Worm (Caenorhabditis elegans) whole organism, young adult: ENCODE measurements around the gene moc-2.

ENCODE experiments used
- B0019.2 ChIP-seq: fragments of 200-800 bp; sonication (Bioruptor generic); conservative IDR thresholded peaks from 2 replicates; pipeline ENCODE4 v1.3.6; 2022; ENCODE audit warnings: missing genetic modification reagents, missing genetic modification characterization, missing compliant biosample characterization
- C06A6.2 ChIP-seq: fragments of 200-800 bp; sonication (Bioruptor generic); conservative IDR thresholded peaks from 2 replicates; pipeline ENCODE4 v1.3.6; 2022; ENCODE audit warnings: missing genetic modification characterization, missing compliant biosample characterization
- C17E4.6 ChIP-seq: fragments of 200-800 bp; sonication (Bioruptor generic); IDR thresholded peaks from 2 replicates; pipeline ENCODE4 v1.3.6; 2022; ENCODE audit warnings: missing genetic modification reagents, missing genetic modification characterization, missing compliant biosample characterization
- F23B12.7 ChIP-seq: sonication (generic microtip); optimal IDR thresholded peaks from 2 replicates; lab custom pipeline; 2017; ENCODE audit warnings: missing genetic modification characterization, mild to moderate bottlenecking, missing compliant biosample characterization, antibody characterized with exemption, moderate library complexity; ENCODE audit not compliant: insufficient read depth
- F57A8.1 ChIP-seq: fragments of 200-800 bp; sonication (Bioruptor generic); optimal IDR thresholded peaks from 2 replicates; lab custom pipeline; 2018; ENCODE audit warnings: mild to moderate bottlenecking, missing genetic modification characterization, moderate library complexity, missing compliant biosample characterization
- F57C9.4 ChIP-seq: sonication (generic microtip); optimal IDR thresholded peaks from 2 replicates; lab custom pipeline; 2017; ENCODE audit warnings: mild to moderate bottlenecking, missing genetic modification characterization, missing compliant biosample characterization
- Y67H2A.10 ChIP-seq: fragments of 200-800 bp; sonication (Bioruptor generic); conservative IDR thresholded peaks from 2 replicates; pipeline ENCODE4 v1.3.6; 2022; ENCODE audit warnings: missing genetic modification reagents, missing genetic modification characterization, missing compliant biosample characterization
- Y95B8A.8 ChIP-seq: fragments of 200-800 bp; sonication (Bioruptor generic); IDR thresholded peaks from 2 replicates; pipeline ENCODE4 v1.3.6; 2022; ENCODE audit warnings: missing genetic modification reagents, missing genetic modification characterization, missing compliant biosample characterization
- attf-3 ChIP-seq: fragments of 200-800 bp; sonication (Bioruptor generic); conservative IDR thresholded peaks from 2 replicates; pipeline ENCODE4 v1.3.6; 2022; ENCODE audit warnings: missing genetic modification reagents, missing genetic modification characterization, missing compliant biosample characterization
- attf-5 ChIP-seq: fragments of 200-800 bp; sonication (Bioruptor generic); optimal IDR thresholded peaks from 2 replicates; lab custom pipeline; 2018; ENCODE audit warnings: mild to moderate bottlenecking, missing genetic modification characterization, missing compliant biosample characterization
- ceh-27 ChIP-seq: fragments of 200-800 bp; sonication (Bioruptor generic); optimal IDR thresholded peaks from 2 replicates; lab custom pipeline; 2018; ENCODE audit warnings: mild to moderate bottlenecking, missing genetic modification characterization, moderate library complexity, missing compliant biosample characterization
- die-1 ChIP-seq: sonication (generic microtip); optimal IDR thresholded peaks from 2 replicates; lab custom pipeline; 2016; ENCODE audit warnings: missing genotype, mild to moderate bottlenecking, missing genetic modification characterization, missing compliant biosample characterization
- dox-1 ChIP-seq: fragments of 200-800 bp; sonication (Bioruptor generic); IDR thresholded peaks from 2 replicates; pipeline ENCODE4 v1.3.6; 2022; ENCODE audit warnings: missing genetic modification reagents, missing genetic modification characterization, missing compliant biosample characterization
- dpff-1 ChIP-seq: sonication (generic microtip); optimal IDR thresholded peaks from 2 replicates; lab custom pipeline; 2017; ENCODE audit warnings: mild to moderate bottlenecking, missing genetic modification characterization, missing compliant biosample characterization
- efl-1 ChIP-seq: fragments of 150-350 bp; optimal IDR thresholded peaks from 2 replicates; lab custom pipeline; 2014; ENCODE audit warnings: missing biosample characterization, missing genetic modification reagents, missing genetic modification characterization
- egl-44 ChIP-seq: fragments of 200-800 bp; sonication (Bioruptor generic); IDR thresholded peaks from 2 replicates; pipeline ENCODE4 v1.3.6; 2022; ENCODE audit warnings: missing genetic modification reagents, missing genetic modification characterization, missing compliant biosample characterization
- ekl-4 ChIP-seq: fragments of 200-800 bp; sonication (Bioruptor generic); IDR thresholded peaks from 2 replicates; pipeline ENCODE4 v1.3.6; 2022; ENCODE audit warnings: missing genetic modification reagents, missing genetic modification characterization, missing compliant biosample characterization
- him-1 ChIP-seq: sonication (generic microtip); optimal IDR thresholded peaks from 2 replicates; lab custom pipeline; 2016; ENCODE audit warnings: missing genotype, missing genetic modification reagents, missing genetic modification characterization, missing compliant biosample characterization
- hlh-12 ChIP-seq: sonication (generic microtip); optimal IDR thresholded peaks from 2 replicates; lab custom pipeline; 2016; ENCODE audit warnings: missing genetic modification characterization, missing compliant biosample characterization
- hmg-1.2 ChIP-seq: fragments of 200-800 bp; sonication (Bioruptor generic); IDR thresholded peaks from 2 replicates; pipeline ENCODE4 v1.3.6; 2022; ENCODE audit warnings: missing genetic modification reagents, missing genetic modification characterization, missing compliant biosample characterization
- hmg-20 ChIP-seq: fragments of 200-800 bp; sonication (Bioruptor generic); IDR thresholded peaks from 2 replicates; pipeline ENCODE4 v1.3.6; 2022; ENCODE audit warnings: missing genetic modification reagents, missing genetic modification characterization, missing compliant biosample characterization
- hsf-1 ChIP-seq: fragments of 200-800 bp; sonication (Bioruptor generic); IDR thresholded peaks from 2 replicates; pipeline ENCODE4 v1.3.6; 2022; ENCODE audit warnings: missing genetic modification reagents, missing genetic modification characterization, missing compliant biosample characterization
- lag-1 ChIP-seq: fragments of 200-800 bp; sonication (Bioruptor generic); IDR thresholded peaks from 2 replicates; pipeline ENCODE4 v1.3.6; 2022; ENCODE audit warnings: missing genetic modification reagents, missing genetic modification characterization, missing compliant biosample characterization
- let-526 ChIP-seq: fragments of 200-800 bp; sonication (Bioruptor generic); IDR thresholded peaks from 2 replicates; pipeline ENCODE4 v1.3.6; 2022; ENCODE audit warnings: missing genetic modification reagents, missing genetic modification characterization, missing compliant biosample characterization
- lin-26 ChIP-seq: fragments of 200-800 bp; sonication (Bioruptor generic); IDR thresholded peaks from 2 replicates; pipeline ENCODE4 v1.3.6; 2022; ENCODE audit warnings: missing genetic modification reagents, missing genetic modification characterization, missing compliant biosample characterization
- lin-40 ChIP-seq: sonication (generic microtip); optimal IDR thresholded peaks from 2 replicates; lab custom pipeline; 2016; ENCODE audit warnings: missing genetic modification characterization, mild to moderate bottlenecking, missing compliant biosample characterization, missing genotype, missing genetic modification reagents
- lin-54 ChIP-seq: fragments of 200-800 bp; sonication (Bioruptor generic); optimal IDR thresholded peaks from 2 replicates; lab custom pipeline; 2018; ENCODE audit warnings: mild to moderate bottlenecking, missing genetic modification characterization, missing compliant biosample characterization
- lir-1 ChIP-seq: fragments of 200-800 bp; sonication (Bioruptor generic); conservative IDR thresholded peaks from 2 replicates; pipeline ENCODE4 v1.3.6; 2022; ENCODE audit warnings: missing genetic modification reagents, missing genetic modification characterization, missing compliant biosample characterization
- lsy-27 ChIP-seq: sonication (generic microtip); optimal IDR thresholded peaks from 2 replicates; lab custom pipeline; 2017; ENCODE audit warnings: missing genetic modification characterization, mild to moderate bottlenecking, missing compliant biosample characterization, antibody characterized with exemption, missing genotype, borderline replicate concordance; ENCODE audit not compliant: insufficient read depth
- madf-8 ChIP-seq: fragments of 200-800 bp; sonication (Bioruptor generic); conservative IDR thresholded peaks from 2 replicates; pipeline ENCODE4 v1.3.6; 2022; ENCODE audit warnings: missing genetic modification reagents, missing genetic modification characterization, missing compliant biosample characterization
- mel-28 ChIP-seq: sonication (generic microtip); optimal IDR thresholded peaks from 2 replicates; lab custom pipeline; 2016; ENCODE audit warnings: borderline replicate concordance, mild to moderate bottlenecking, missing genetic modification characterization, missing compliant biosample characterization
- mes-4 ChIP-seq: sonication (generic microtip); optimal IDR thresholded peaks from 2 replicates; lab custom pipeline; 2016; ENCODE audit warnings: missing genotype, missing genetic modification characterization, missing compliant biosample characterization
- nfya-1 ChIP-seq: sonication (generic microtip); optimal IDR thresholded peaks from 2 replicates; lab custom pipeline; 2017; ENCODE audit warnings: antibody characterized with exemption, missing compliant biosample characterization, missing genetic modification characterization, borderline replicate concordance; ENCODE audit not compliant: insufficient read depth
- nfya-2 ChIP-seq: fragments of 200-800 bp; sonication (Bioruptor generic); IDR thresholded peaks from 2 replicates; pipeline ENCODE4 v1.3.6; 2022; ENCODE audit warnings: missing genetic modification reagents, missing genetic modification characterization, missing compliant biosample characterization
- nfyb-1 ChIP-seq: fragments of 200-800 bp; sonication (Bioruptor generic); IDR thresholded peaks from 2 replicates; pipeline ENCODE4 v1.3.6; 2022; ENCODE audit warnings: missing genetic modification reagents, missing genetic modification characterization, missing compliant biosample characterization
- nhr-80 ChIP-seq: sonication (generic microtip); optimal IDR thresholded peaks from 2 replicates; lab custom pipeline; 2016; ENCODE audit warnings: missing genetic modification characterization, missing compliant biosample characterization
- nhr-90 ChIP-seq: sonication (generic microtip); optimal IDR thresholded peaks from 2 replicates; lab custom pipeline; 2016; ENCODE audit warnings: missing genotype, mild to moderate bottlenecking, missing genetic modification characterization, missing compliant biosample characterization
- sdz-38 ChIP-seq: sonication (generic microtip); optimal IDR thresholded peaks from 2 replicates; lab custom pipeline; 2016; ENCODE audit warnings: missing genotype, missing genetic modification characterization, missing compliant biosample characterization
- snpc-1.1 ChIP-seq: sonication (generic microtip); optimal IDR thresholded peaks from 2 replicates; lab custom pipeline; 2017; ENCODE audit warnings: missing genetic modification characterization, mild to moderate bottlenecking, missing compliant biosample characterization, antibody characterized with exemption, moderate library complexity, missing genotype, missing genetic modification reagents; ENCODE audit not compliant: insufficient read depth
- sptf-2 ChIP-seq: fragments of 200-800 bp; sonication (Bioruptor generic); optimal IDR thresholded peaks from 2 replicates; lab custom pipeline; 2018; ENCODE audit warnings: mild to moderate bottlenecking, missing genetic modification characterization, missing compliant biosample characterization
- tbp1 ChIP-seq: fragments of 200-800 bp; sonication (Bioruptor generic); optimal IDR thresholded peaks from 2 replicates; lab custom pipeline; 2018; ENCODE audit warnings: mild to moderate bottlenecking, missing genetic modification characterization, missing compliant biosample characterization
- xnd-1 ChIP-seq: sonication (generic microtip); optimal IDR thresholded peaks from 2 replicates; lab custom pipeline; 2016; ENCODE audit warnings: missing genotype, missing genetic modification reagents, missing genetic modification characterization, missing compliant biosample characterization
- ztf-18 ChIP-seq: sonication (generic microtip); optimal IDR thresholded peaks from 2 replicates; lab custom pipeline; 2016; ENCODE audit warnings: missing genotype, mild to moderate bottlenecking, missing genetic modification characterization, missing compliant biosample characterization
- ztf-22 ChIP-seq: fragments of 200-800 bp; sonication (Bioruptor generic); optimal IDR thresholded peaks from 2 replicates; lab custom pipeline; 2018; ENCODE audit warnings: mild to moderate bottlenecking, missing genetic modification characterization, moderate library complexity, missing compliant biosample characterization
- ztf-26 ChIP-seq: sonication (generic microtip); optimal IDR thresholded peaks from 2 replicates; lab custom pipeline; 2017; ENCODE audit warnings: missing genetic modification characterization, missing compliant biosample characterization
- ztf-3 ChIP-seq: fragments of 200-800 bp; sonication (Bioruptor generic); optimal IDR thresholded peaks from 2 replicates; lab custom pipeline; 2018; ENCODE audit warnings: mild to moderate bottlenecking, missing genetic modification characterization, missing compliant biosample characterization

moc-2 gene

DNA sequence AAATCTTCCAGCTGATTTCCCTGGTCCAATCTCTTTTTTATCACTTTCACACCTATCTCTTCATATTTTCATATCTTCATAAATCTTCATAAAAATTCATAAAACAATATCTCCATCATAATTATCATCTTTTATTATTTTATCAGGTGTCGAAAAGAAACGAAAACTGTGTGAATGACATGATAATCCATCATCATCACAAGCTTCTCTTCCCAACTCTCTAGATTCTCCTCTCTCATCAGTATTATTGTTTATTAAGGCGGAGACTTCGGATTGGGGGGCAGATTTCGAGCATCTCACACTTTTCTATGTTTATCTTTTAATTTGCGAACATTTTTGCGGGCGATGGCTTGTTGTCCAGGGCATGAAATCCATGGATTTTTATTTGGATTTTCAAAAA lies 39.7 kb downstream of the moc-2 start:
- TF ChIP-seq let-526 (GFP tag; lab: Robert Waterston, UW), result no peak
- no peak for TF ChIP-seq F23B12.7 (tag; lab: Kevin White, UChicago)
- no peak for TF ChIP-seq lir-1
- no peak for TF ChIP-seq xnd-1 (tag; lab: Kevin White, UChicago)
- no peak for TF ChIP-seq tbp1 (GFP tag; lab: Kevin White, UChicago)
- TF ChIP-seq efl-1 (GFP tag; lab: Kevin White, UChicago), result no peak

DNA sequence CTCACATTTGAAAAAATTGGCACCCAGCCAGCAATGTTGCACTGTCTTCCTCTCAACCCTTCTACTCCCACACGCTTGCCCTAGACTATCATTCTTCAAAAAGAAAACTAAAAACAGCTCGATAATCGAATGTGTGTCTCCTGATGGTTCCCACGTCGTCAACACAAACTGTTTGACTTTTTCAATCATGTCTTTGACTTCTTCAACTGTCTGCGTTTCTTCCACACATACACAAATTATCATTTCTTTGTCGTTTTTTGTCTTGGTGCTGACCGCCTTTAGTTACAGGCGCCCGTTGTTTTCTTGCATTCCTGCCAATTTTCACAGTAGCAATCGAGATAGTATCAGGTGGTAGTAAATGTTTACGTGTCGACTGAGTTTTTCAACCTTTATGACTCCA lies 41.4 kb downstream of the moc-2 start:
- TF ChIP-seq dox-1 (GFP tag; lab: Robert Waterston, UW) (no peak), sptf-2 (no peak), nhr-80 (tag; lab: Kevin White, UChicago) (peak; percentile 48), sdz-38 (no peak), F57C9.4 (tag; lab: Kevin White, UChicago) (no peak), lin-40 (peak; percentile 7), C17E4.6 (no peak), ztf-22 (GFP tag; lab: Kevin White, UChicago) (no peak), attf-5 (GFP tag; lab: Kevin White, UChicago) (peak; percentile 30), madf-8 (no peak), ztf-3 (GFP tag; lab: Kevin White, UChicago) (no peak), F23B12.7 (tag; lab: Kevin White, UChicago) (no peak), ztf-18 (tag; lab: Kevin White, UChicago) (no peak), him-1 (tag; lab: Kevin White, UChicago) (no peak), C06A6.2 (no peak), dpff-1 (tag; lab: Kevin White, UChicago) (no peak), die-1 (tag; lab: Kevin White, UChicago) (no peak), nhr-90 (tag; lab: Kevin White, UChicago) (no peak), ztf-26 (tag; lab: Kevin White, UChicago) (no peak), attf-3 (GFP tag; lab: Robert Waterston, UW) (no peak), nfyb-1 (no peak), tbp1 (GFP tag; lab: Kevin White, UChicago) (no peak), nfya-2 (no peak), ceh-27 (no peak), hmg-1.2 (GFP tag; lab: Robert Waterston, UW) (peak; percentile 22; the same call in 1 of the 2 replicates), hmg-20 (GFP tag; lab: Robert Waterston, UW) (no peak), nfya-1 (no peak), F57A8.1 (GFP tag; lab: Kevin White, UChicago) (no peak)

DNA sequence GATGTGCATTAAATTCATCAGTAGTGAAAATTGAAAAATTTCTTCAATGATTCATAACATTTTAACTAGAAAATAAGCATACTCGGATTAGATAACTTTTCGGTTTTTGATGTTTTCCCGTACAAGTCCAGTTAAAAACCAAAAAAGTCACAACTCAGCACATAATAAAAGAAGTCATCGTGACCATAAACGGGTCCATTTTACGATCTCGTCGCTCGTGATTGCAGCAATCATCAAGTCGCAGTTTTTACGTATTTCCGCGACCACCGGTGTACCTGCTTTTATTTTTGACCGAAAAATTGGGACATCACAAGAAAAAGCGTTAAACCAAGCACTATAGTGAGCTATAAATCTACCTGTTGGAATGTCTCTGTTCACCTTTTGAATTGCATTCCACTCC lies 42.7 kb downstream of the moc-2 start:
- TF ChIP-seq mes-4 (tag; lab: Kevin White, UChicago), result no peak
- no peak for TF ChIP-seq hsf-1
- TF ChIP-seq egl-44 (GFP tag; lab: Robert Waterston, UW), result no peak
- TF ChIP-seq snpc-1.1, result no peak
- no peak for TF ChIP-seq ekl-4 (GFP tag; lab: Robert Waterston, UW)
- no peak for TF ChIP-seq Y67H2A.10 (GFP tag; lab: Robert Waterston, UW)
- TF ChIP-seq efl-1 (GFP tag; lab: Kevin White, UChicago), result no peak
- no peak for TF ChIP-seq lin-54
- no peak for TF ChIP-seq B0019.2 (GFP tag; lab: Robert Waterston, UW)
- TF ChIP-seq ztf-18 (tag; lab: Kevin White, UChicago), result no peak
- TF ChIP-seq lsy-27, result no peak
- no peak for TF ChIP-seq Y95B8A.8 (GFP tag; lab: Robert Waterston, UW)
- TF ChIP-seq lin-26 (GFP tag; lab: Robert Waterston, UW), result no peak
- no peak for TF ChIP-seq lag-1
- no peak for TF ChIP-seq hlh-12 (tag; lab: Kevin White, UChicago)
- no peak for TF ChIP-seq mel-28 (tag; lab: Kevin White, UChicago)
